Worm (Caenorhabditis elegans) whole organism, late embryonic: ENCODE data around the gene gpx-3.

ENCODE experiments used
- C38D4.7 ChIP-seq: fragments of 200-800 bp; sonication (Bioruptor generic); optimal IDR thresholded peaks from 2 replicates; lab custom pipeline; 2018; ENCODE audit warnings: mild to moderate bottlenecking, missing genetic modification characterization, moderate library complexity, missing compliant biosample characterization
- K02D7.2 ChIP-seq: sonication (generic microtip); optimal IDR thresholded peaks from 2 replicates; lab custom pipeline; 2017; ENCODE audit warnings: mild to moderate bottlenecking, missing genetic modification characterization, missing compliant biosample characterization
- K09A11.1 ChIP-seq: sonication (generic microtip); optimal IDR thresholded peaks from 2 replicates; lab custom pipeline; 2017; ENCODE audit warnings: antibody characterized with exemption, mild to moderate bottlenecking, missing genetic modification characterization, missing compliant biosample characterization; ENCODE audit not compliant: insufficient read depth
- Y22D7AL.16 ChIP-seq: sonication (generic microtip); optimal IDR thresholded peaks from 2 replicates; lab custom pipeline; 2016; ENCODE audit warnings: missing genetic modification characterization, missing compliant biosample characterization
- ahr-1 ChIP-seq: sonication (generic microtip); optimal IDR thresholded peaks from 2 replicates; lab custom pipeline; 2016; ENCODE audit warnings: missing genetic modification characterization, missing compliant biosample characterization
- ceh-14 ChIP-seq: sonication (generic microtip); optimal IDR thresholded peaks from 2 replicates; lab custom pipeline; 2016; ENCODE audit warnings: missing genotype, missing genetic modification characterization, missing compliant biosample characterization
- ceh-22 ChIP-seq: sonication (generic microtip); optimal IDR thresholded peaks from 2 replicates; lab custom pipeline; 2017; ENCODE audit warnings: missing biosample characterization, missing genetic modification characterization
- ceh-30 ChIP-seq: fragments of 150-350 bp; optimal IDR thresholded peaks from 2 replicates; lab custom pipeline; 2014; ENCODE audit warnings: missing biosample characterization, missing genetic modification characterization
- ceh-34 ChIP-seq: sonication (generic microtip); optimal IDR thresholded peaks from 2 replicates; lab custom pipeline; 2016; ENCODE audit warnings: mild to moderate bottlenecking, missing genetic modification characterization, missing compliant biosample characterization
- ceh-45 ChIP-seq: fragments of 200-800 bp; sonication (Bioruptor generic); IDR thresholded peaks from 2 replicates; pipeline ENCODE4 v1.3.6; 2022; ENCODE audit warnings: missing genetic modification reagents, missing genetic modification characterization, missing compliant biosample characterization
- ceh-6 ChIP-seq: fragments of 200-800 bp; sonication (Bioruptor generic); optimal IDR thresholded peaks from 2 replicates; lab custom pipeline; 2018; ENCODE audit warnings: mild to moderate bottlenecking, missing genetic modification characterization, missing compliant biosample characterization
- ceh-9 ChIP-seq: sonication (generic microtip); optimal IDR thresholded peaks from 2 replicates; lab custom pipeline; 2016; ENCODE audit warnings: mild to moderate bottlenecking, missing genetic modification characterization, inconsistent platforms, missing compliant biosample characterization
- dve-1 ChIP-seq: sonication (generic microtip); optimal IDR thresholded peaks from 2 replicates; lab custom pipeline; 2017; ENCODE audit warnings: antibody characterized with exemption, mild to moderate bottlenecking, missing genetic modification characterization, missing compliant biosample characterization
- elt-2 ChIP-seq: sonication (generic microtip); optimal IDR thresholded peaks from 2 replicates; lab custom pipeline; 2016; ENCODE audit warnings: missing genetic modification reagents, missing genetic modification characterization, missing compliant biosample characterization
- elt-4 ChIP-seq: sonication (generic microtip); optimal IDR thresholded peaks from 2 replicates; lab custom pipeline; 2016; ENCODE audit warnings: missing genetic modification characterization, missing compliant biosample characterization
- fkh-10 ChIP-seq: fragments of 150-350 bp; optimal IDR thresholded peaks from 2 replicates; lab custom pipeline; 2014; ENCODE audit warnings: missing biosample characterization, missing genetic modification reagents, missing genetic modification characterization
- gmeb-2 ChIP-seq: sonication (generic microtip); optimal IDR thresholded peaks from 2 replicates; lab custom pipeline; 2016; ENCODE audit warnings: missing genetic modification characterization, inconsistent platforms, missing compliant biosample characterization
- hlh-13 ChIP-seq: fragments of 200-800 bp; sonication (Bioruptor generic); optimal IDR thresholded peaks from 2 replicates; lab custom pipeline; 2018; ENCODE audit warnings: mild to moderate bottlenecking, missing genetic modification characterization, missing compliant biosample characterization
- hlh-30 ChIP-seq: sonication (generic microtip); optimal IDR thresholded peaks from 2 replicates; lab custom pipeline; 2017; ENCODE audit warnings: antibody characterized with exemption, missing genetic modification characterization, missing compliant biosample characterization; ENCODE audit not compliant: insufficient read depth
- hlh-6 ChIP-seq: sonication (generic microtip); optimal IDR thresholded peaks from 2 replicates; lab custom pipeline; 2016; ENCODE audit warnings: missing genotype, missing genetic modification characterization, missing compliant biosample characterization
- hlh-8 ChIP-seq: sonication (generic microtip); optimal IDR thresholded peaks from 2 replicates; lab custom pipeline; 2016; ENCODE audit warnings: missing genotype, missing genetic modification characterization, missing compliant biosample characterization
- lin-11 ChIP-seq: fragments of 200-800 bp; sonication (Bioruptor generic); optimal IDR thresholded peaks from 2 replicates; lab custom pipeline; 2018; ENCODE audit warnings: mild to moderate bottlenecking, missing genetic modification characterization, missing compliant biosample characterization
- mec-3 ChIP-seq: sonication (generic microtip); optimal IDR thresholded peaks from 2 replicates; lab custom pipeline; 2016; ENCODE audit warnings: borderline replicate concordance, missing genetic modification characterization, missing compliant biosample characterization
- nfya-1 ChIP-seq: sonication (generic microtip); optimal IDR thresholded peaks from 2 replicates; lab custom pipeline; 2017; ENCODE audit warnings: missing genetic modification characterization, mild to moderate bottlenecking, missing compliant biosample characterization, antibody characterized with exemption, moderate library complexity
- nhr-11 ChIP-seq: fragments of 150-350 bp; optimal IDR thresholded peaks from 2 replicates; lab custom pipeline; 2014; ENCODE audit warnings: missing biosample characterization, missing genetic modification characterization
- npax-4 ChIP-seq: sonication (generic microtip); optimal IDR thresholded peaks from 2 replicates; lab custom pipeline; 2016; ENCODE audit warnings: missing genetic modification characterization, missing compliant biosample characterization
- pat-9 ChIP-seq: fragments of 200-800 bp; sonication (Bioruptor generic); optimal IDR thresholded peaks from 2 replicates; lab custom pipeline; 2018; ENCODE audit warnings: mild to moderate bottlenecking, missing genetic modification characterization, moderate library complexity, missing compliant biosample characterization
- pha-2 ChIP-seq: sonication (generic microtip); optimal IDR thresholded peaks from 2 replicates; lab custom pipeline; 2017; ENCODE audit warnings: mild to moderate bottlenecking, missing genetic modification characterization, missing compliant biosample characterization
- pqm-1 ChIP-seq: sonication (generic microtip); optimal IDR thresholded peaks from 2 replicates; lab custom pipeline; 2016; ENCODE audit warnings: missing genetic modification characterization, missing compliant biosample characterization
- pros-1 ChIP-seq: fragments of 150-350 bp; optimal IDR thresholded peaks from 2 replicates; lab custom pipeline; 2014; ENCODE audit warnings: missing biosample characterization, missing genetic modification reagents, missing genetic modification characterization
- sox-4 ChIP-seq: sonication (generic microtip); optimal IDR thresholded peaks from 2 replicates; lab custom pipeline; 2017; ENCODE audit warnings: mild to moderate bottlenecking, missing genetic modification characterization, inconsistent platforms, missing compliant biosample characterization
- tbx-7 ChIP-seq: sonication (generic microtip); optimal IDR thresholded peaks from 2 replicates; lab custom pipeline; 2016; ENCODE audit warnings: missing genotype, missing genetic modification characterization, missing compliant biosample characterization
- ttx-3 ChIP-seq: sonication (generic microtip); optimal IDR thresholded peaks from 2 replicates; lab custom pipeline; 2016; ENCODE audit warnings: missing genetic modification reagents, missing genetic modification characterization, missing compliant biosample characterization
- unc-42 ChIP-seq: sonication (generic microtip); optimal IDR thresholded peaks from 2 replicates; lab custom pipeline; 2016; ENCODE audit warnings: missing genotype, missing genetic modification characterization, missing compliant biosample characterization
- unc-86 ChIP-seq: sonication (generic microtip); optimal IDR thresholded peaks from 2 replicates; lab custom pipeline; 2016; ENCODE audit warnings: missing genetic modification characterization, missing compliant biosample characterization
- zip-5 ChIP-seq: sonication (generic microtip); optimal IDR thresholded peaks from 2 replicates; lab custom pipeline; 2016; ENCODE audit warnings: missing genetic modification characterization, missing compliant biosample characterization
- ztf-16 ChIP-seq: sonication (generic microtip); optimal IDR thresholded peaks from 2 replicates; lab custom pipeline; 2017; ENCODE audit warnings: missing genetic modification characterization, missing compliant biosample characterization

Gene gpx-3

ce11 chrX:9553095-9553494 lies 34.6 kb upstream of the gpx-3 start:
- no peak for TF ChIP-seq unc-42
- no peak for TF ChIP-seq mec-3 (tag; lab: Kevin White, UChicago)

ce11 chrX:9555238-9555637 lies 32.5 kb upstream of the gpx-3 start:
- TF ChIP-seq dve-1 (tag; lab: Kevin White, UChicago) (no peak), ceh-22 (no peak), hlh-6 (tag; lab: Kevin White, UChicago) (no peak), hlh-30 (tag; lab: Kevin White, UChicago) (no peak), elt-2 (tag; lab: Kevin White, UChicago) (no peak), mec-3 (tag; lab: Kevin White, UChicago) (no peak), gmeb-2 (no peak), tbx-7 (tag; lab: Kevin White, UChicago) (no peak), ahr-1 (no peak), unc-86 (tag; lab: Kevin White, UChicago) (no peak), elt-4 (tag; lab: Kevin White, UChicago) (no peak), nfya-1 (no peak), nhr-11 (tag; lab: Kevin White, UChicago) (no peak), ceh-9 (no peak), pat-9 (tag; lab: Kevin White, UChicago) (no peak), C38D4.7 (GFP tag; lab: Kevin White, UChicago) (no peak), Y22D7AL.16 (no peak), sox-4 (tag; lab: Kevin White, UChicago) (no peak)

ce11 chrX:9556038-9556437 lies 31.7 kb upstream of the gpx-3 start:
- TF ChIP-seq mec-3 (tag; lab: Kevin White, UChicago) (no peak), dve-1 (tag; lab: Kevin White, UChicago) (no peak), ttx-3 (tag; lab: Kevin White, UChicago) (no peak), ceh-14 (tag; lab: Kevin White, UChicago) (no peak), zip-5 (no peak), elt-4 (tag; lab: Kevin White, UChicago) (no peak), K02D7.2 (tag; lab: Kevin White, UChicago) (no peak), unc-42 (no peak), hlh-30 (tag; lab: Kevin White, UChicago) (no peak), pqm-1 (tag; lab: Kevin White, UChicago) (no peak), ceh-30 (tag; lab: Kevin White, UChicago) (no peak)

- TF ChIP-seq npax-4 (tag; lab: Kevin White, UChicago) (no peak), hlh-13 (GFP tag; lab: Kevin White, UChicago) (no peak), pros-1 (no peak), elt-2 (tag; lab: Kevin White, UChicago) (peak; percentile 35)
These were observed 26.8 kb upstream of the gpx-3 start for ce11 chrX:9560931-9561330.

- TF ChIP-seq tbx-7 (tag; lab: Kevin White, UChicago) (no peak), elt-2 (tag; lab: Kevin White, UChicago) (no peak), pha-2 (no peak), ceh-6 (GFP tag; lab: Kevin White, UChicago) (no peak), hlh-8 (tag; lab: Kevin White, UChicago) (no peak), ztf-16 (no peak), lin-11 (no peak), ceh-34 (tag; lab: Kevin White, UChicago) (no peak), K09A11.1 (tag; lab: Kevin White, UChicago) (no peak), Y22D7AL.16 (no peak), ceh-45 (no peak), ttx-3 (tag; lab: Kevin White, UChicago) (no peak), K02D7.2 (tag; lab: Kevin White, UChicago) (no peak), fkh-10 (GFP tag; lab: Kevin White, UChicago) (no peak)
These were observed 21.9 kb upstream of the gpx-3 start, which contains the start of gene moc-5 for ce11 chrX:9565881-9566280. TSS of gene moc-5 (minus strand) at chrX:9565981.
